Worm (Caenorhabditis elegans) whole organism, L2 larva: Measurements from ENCODE around the gene catp-8.
A peak's percentile ranks its signal among the peaks of the same experiment; 100 is the strongest.

Source experiments
- ama-1 ChIP-seq: fragments of 150-350 bp; optimal IDR thresholded peaks from 2 replicates; lab custom pipeline; 2018; ENCODE audit warnings: inconsistent platforms
- ceh-82 ChIP-seq: fragments of 150-350 bp; optimal IDR thresholded peaks from 2 replicates; lab custom pipeline; 2014; ENCODE audit warnings: missing biosample characterization, missing genetic modification characterization
- gmeb-1 ChIP-seq: fragments of 150-350 bp; optimal IDR thresholded peaks from 2 replicates; lab custom pipeline; 2014; ENCODE audit warnings: missing biosample characterization, missing genetic modification characterization
- lin-13 ChIP-seq: fragments of 150-350 bp; optimal IDR thresholded peaks from 2 replicates; lab custom pipeline; 2014; ENCODE audit warnings: missing biosample characterization, missing genetic modification reagents, missing genetic modification characterization
- mdl-1 ChIP-seq, 2 experiments: fragments of 150-350 bp in 1 of 2; sonication (generic microtip) in 1 of 2; optimal IDR thresholded peaks; 2 replicates each; lab custom pipeline; 2017; ENCODE audit warnings: missing biosample characterization in 2 of 2, missing genetic modification characterization in 2 of 2
- nhr-21 ChIP-seq: fragments of 150-350 bp; optimal IDR thresholded peaks from 2 replicates; lab custom pipeline; 2014; ENCODE audit warnings: missing biosample characterization, missing genetic modification characterization
- nhr-237 ChIP-seq: fragments of 150-350 bp; optimal IDR thresholded peaks from 2 replicates; lab custom pipeline; 2014; ENCODE audit warnings: missing biosample characterization, missing genetic modification characterization
- nhr-6 ChIP-seq: fragments of 150-350 bp; optimal IDR thresholded peaks from 2 replicates; lab custom pipeline; 2014; ENCODE audit warnings: missing biosample characterization, missing genetic modification characterization
- snpc-4 ChIP-seq: fragments of 150-350 bp; optimal IDR thresholded peaks from 2 replicates; lab custom pipeline; 2014; ENCODE audit warnings: missing biosample characterization, missing genetic modification characterization
- unc-39 ChIP-seq: fragments of 150-350 bp; optimal IDR thresholded peaks from 2 replicates; lab custom pipeline; 2014; ENCODE audit warnings: missing biosample characterization, missing genetic modification characterization
- unc-62 ChIP-seq: fragments of 150-350 bp; optimal IDR thresholded peaks from 2 replicates; lab custom pipeline; 2014; ENCODE audit warnings: missing biosample characterization, missing genetic modification reagents, missing genetic modification characterization

ce11 chrIV:11491422-11491821, 12.4 kb upstream of the catp-8 start:
- TF ChIP-seq nhr-21 (tag; lab: Kevin White, UChicago) (peak; percentile 47), gmeb-1 (no peak), lin-13 (GFP tag; lab: Kevin White, UChicago) (no peak), unc-39 (tag; lab: Kevin White, UChicago) (no peak), nhr-237 (no peak), ama-1 (lab: Kevin White, UChicago) (no peak), unc-62 (GFP tag; lab: Kevin White, UChicago) (no peak), nhr-6 (no peak), mdl-1 (tag; optimal IDR thresholded peaks at IDR 0.05; lab: Kevin White, UChicago) (no peak), snpc-4 (tag; lab: Kevin White, UChicago) (no peak), ceh-82 (no peak)
